Worm (Caenorhabditis elegans) whole organism, mixed stage, embryonic: ENCODE data around the gene lin-15A.
A peak's percentile ranks its signal among the peaks of the same experiment; 100 is the strongest.

Experiments
- M03D4.4 ChIP-seq: sonication (generic microtip); optimal IDR thresholded peaks from 2 replicates; lab custom pipeline; 2017; ENCODE audit warnings: mild to moderate bottlenecking, missing genetic modification characterization, missing compliant biosample characterization
- blmp-1 ChIP-seq: fragments of 150-350 bp; optimal IDR thresholded peaks from 2 replicates; lab custom pipeline; 2014; ENCODE audit warnings: missing biosample characterization, missing genetic modification characterization
- ceh-39 ChIP-seq: fragments of 150-350 bp; optimal IDR thresholded peaks from 2 replicates; lab custom pipeline; 2014; ENCODE audit warnings: missing biosample characterization, missing genetic modification characterization
- ceh-83 ChIP-seq: fragments of 200-800 bp; sonication (Bioruptor generic); optimal IDR thresholded peaks from 2 replicates; lab custom pipeline; 2018; ENCODE audit warnings: mild to moderate bottlenecking, missing genetic modification characterization, missing compliant biosample characterization
- ces-1 ChIP-seq: fragments of 150-350 bp; optimal IDR thresholded peaks from 2 replicates; lab custom pipeline; 2014; ENCODE audit warnings: missing biosample characterization, missing genetic modification reagents, missing genetic modification characterization
- cnd-1 ChIP-seq: fragments of 200-800 bp; sonication (Bioruptor generic); optimal IDR thresholded peaks from 2 replicates; lab custom pipeline; 2018; ENCODE audit warnings: mild to moderate bottlenecking, missing genetic modification characterization, missing compliant biosample characterization
- drap-1 ChIP-seq: fragments of 200-800 bp; sonication (Bioruptor generic); optimal IDR thresholded peaks from 3 replicates; lab custom pipeline; 2018; ENCODE audit warnings: mild to moderate bottlenecking, missing genetic modification characterization, missing compliant biosample characterization
- elt-1 ChIP-seq: sonication (generic microtip); optimal IDR thresholded peaks from 2 replicates; lab custom pipeline; 2017; ENCODE audit warnings: missing genetic modification characterization, mild to moderate bottlenecking, missing compliant biosample characterization, antibody characterized with exemption, moderate library complexity, borderline replicate concordance; ENCODE audit not compliant: insufficient read depth
- elt-3 ChIP-seq: fragments of 150-350 bp; optimal IDR thresholded peaks from 2 replicates; lab custom pipeline; 2014; ENCODE audit warnings: missing biosample characterization, missing genetic modification characterization
- flh-1 ChIP-seq: fragments of 200-800 bp; sonication (Bioruptor generic); optimal IDR thresholded peaks from 2 replicates; lab custom pipeline; 2018; ENCODE audit warnings: mild to moderate bottlenecking, missing genetic modification characterization, moderate library complexity, missing compliant biosample characterization
- hlh-1 ChIP-seq: fragments of 150-350 bp; optimal IDR thresholded peaks from 2 replicates; lab custom pipeline; 2014; ENCODE audit warnings: missing biosample characterization, missing genetic modification reagents, missing genetic modification characterization
- lin-32 ChIP-seq: fragments of 200-800 bp; sonication (Bioruptor generic); optimal IDR thresholded peaks from 2 replicates; lab custom pipeline; 2018; ENCODE audit warnings: mild to moderate bottlenecking, missing genetic modification characterization, missing compliant biosample characterization
- lsy-2 ChIP-seq: fragments of 150-350 bp; optimal IDR thresholded peaks from 2 replicates; lab custom pipeline; 2014; ENCODE audit warnings: missing biosample characterization, missing genetic modification characterization
- mab-5 ChIP-seq: fragments of 150-350 bp; optimal IDR thresholded peaks from 2 replicates; lab custom pipeline; 2014; ENCODE audit warnings: missing biosample characterization, missing genetic modification characterization
- mep-1 ChIP-seq: fragments of 150-350 bp; optimal IDR thresholded peaks from 2 replicates; lab custom pipeline; 2017; ENCODE audit warnings: missing biosample characterization, missing genetic modification reagents, missing genetic modification characterization, inconsistent platforms
- nhr-12 ChIP-seq: fragments of 150-350 bp; optimal IDR thresholded peaks from 2 replicates; lab custom pipeline; 2014; ENCODE audit warnings: missing biosample characterization, missing genetic modification characterization
- nhr-2 ChIP-seq: fragments of 150-350 bp; optimal IDR thresholded peaks from 2 replicates; lab custom pipeline; 2014; ENCODE audit warnings: missing biosample characterization, missing genetic modification characterization
- nhr-237 ChIP-seq: fragments of 150-350 bp; optimal IDR thresholded peaks from 2 replicates; lab custom pipeline; 2014; ENCODE audit warnings: missing biosample characterization, missing genetic modification characterization
- nhr-28 ChIP-seq: fragments of 150-350 bp; optimal IDR thresholded peaks from 2 replicates; lab custom pipeline; 2014; ENCODE audit warnings: missing biosample characterization, missing genetic modification characterization
- pha-4 ChIP-seq: fragments of 150-350 bp; optimal IDR thresholded peaks from 2 replicates; lab custom pipeline; 2018; ENCODE audit warnings: missing biosample characterization, missing genetic modification reagents, missing genetic modification characterization
- sem-2 ChIP-seq: fragments of 200-800 bp; sonication (Bioruptor generic); optimal IDR thresholded peaks from 2 replicates; lab custom pipeline; 2018; ENCODE audit warnings: mild to moderate bottlenecking, missing genetic modification characterization, missing compliant biosample characterization
- snpc-4 ChIP-seq: fragments of 150-350 bp; optimal IDR thresholded peaks from 2 replicates; lab custom pipeline; 2014; ENCODE audit warnings: missing biosample characterization, missing genetic modification characterization
- sptf-1 ChIP-seq: sonication (generic microtip); optimal IDR thresholded peaks from 2 replicates; lab custom pipeline; 2017; ENCODE audit warnings: mild to moderate bottlenecking, missing genetic modification characterization, moderate library complexity, missing compliant biosample characterization
- tbx-8 ChIP-seq: fragments of 200-800 bp; sonication (Bioruptor generic); optimal IDR thresholded peaks from 2 replicates; lab custom pipeline; 2018; ENCODE audit warnings: mild to moderate bottlenecking, missing genetic modification characterization, moderate library complexity, missing compliant biosample characterization
- unc-120 ChIP-seq: sonication (generic microtip); optimal IDR thresholded peaks from 2 replicates; lab custom pipeline; 2017; ENCODE audit warnings: missing genetic modification characterization, missing compliant biosample characterization; ENCODE audit not compliant: poor library complexity, severe bottlenecking
- unc-39 ChIP-seq: fragments of 150-350 bp; optimal IDR thresholded peaks from 2 replicates; lab custom pipeline; 2014; ENCODE audit warnings: missing biosample characterization, missing genetic modification characterization
- unc-62 ChIP-seq: fragments of 150-350 bp; optimal IDR thresholded peaks from 2 replicates; lab custom pipeline; 2014; ENCODE audit warnings: missing biosample characterization, missing genetic modification reagents, missing genetic modification characterization
- zip-8 ChIP-seq: fragments of 150-350 bp; optimal IDR thresholded peaks from 2 replicates; lab custom pipeline; 2014; ENCODE audit warnings: missing biosample characterization, missing genetic modification characterization
- ztf-11 ChIP-seq: fragments of 150-350 bp; optimal IDR thresholded peaks from 2 replicates; lab custom pipeline; 2014; ENCODE audit warnings: missing biosample characterization, missing genetic modification characterization

The lin-15A gene

DNA sequence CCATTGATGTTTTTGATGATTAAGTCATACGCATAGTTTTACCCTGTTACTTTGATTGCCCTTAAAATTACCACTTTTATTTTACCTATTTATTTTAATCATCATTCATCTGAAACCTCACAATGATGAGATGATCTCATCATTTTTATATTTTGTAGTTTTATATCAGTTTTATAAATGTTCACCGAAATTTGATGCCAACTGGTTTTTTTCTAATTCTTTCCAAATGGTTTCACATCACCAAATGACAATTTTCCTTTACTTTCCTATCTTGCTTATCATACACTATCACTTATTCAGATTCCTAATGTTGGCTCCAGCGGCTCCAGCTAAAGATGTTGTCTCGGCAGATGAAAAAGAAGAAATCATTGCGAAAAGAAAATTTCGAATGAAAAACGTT lies at the start of gene lin-15A:
lin-15A (plus strand) TSS at position 301 of the 400 bp plus-strand sequence.
- TF ChIP-seq mab-5 = no peak
- TF ChIP-seq drap-1 = no peak
- peak; percentile 42 for TF ChIP-seq blmp-1 (tag; lab: Kevin White, UChicago)
- no peak for TF ChIP-seq nhr-237 (tag; lab: Kevin White, UChicago)
- TF ChIP-seq lin-32 (GFP tag; lab: Kevin White, UChicago) = no peak
- TF ChIP-seq M03D4.4 (tag; lab: Kevin White, UChicago) = no peak
- TF ChIP-seq mep-1 (tag; lab: Kevin White, UChicago) = no peak
- TF ChIP-seq, all 35 proteins: peak for 1

DNA sequence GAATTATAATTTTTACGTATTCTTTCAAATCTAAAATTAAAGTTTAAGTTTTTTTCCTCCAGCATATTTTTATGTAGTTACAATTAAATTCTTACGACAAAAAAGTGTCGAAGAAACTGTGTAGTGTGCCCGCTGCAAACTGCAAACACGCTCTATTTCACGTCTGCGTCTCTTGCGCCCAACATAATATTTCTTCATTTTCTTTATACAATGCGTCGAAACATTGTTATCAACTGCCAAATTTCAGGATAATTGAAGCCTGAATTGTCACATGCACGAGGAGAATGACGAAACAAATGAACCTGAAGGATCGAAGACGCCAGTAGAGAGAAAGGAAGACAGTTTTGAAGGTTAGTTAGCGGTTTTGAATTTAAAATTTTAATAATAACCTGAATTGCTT lies 42.5 kb upstream of the lin-15A start, which contains the start of gene C03H12.1:
C03H12.1 (plus strand) TSS at position 206 of the 400 bp plus-strand sequence.
- TF ChIP-seq sem-2 (GFP tag; lab: Kevin White, UChicago) (no peak), nhr-28 (tag; lab: Kevin White, UChicago) (no peak), nhr-2 (no peak), lsy-2 (tag; lab: Kevin White, UChicago) (no peak), ztf-11 (tag; lab: Kevin White, UChicago) (no peak), flh-1 (GFP tag; lab: Kevin White, UChicago) (no peak), tbx-8 (GFP tag; lab: Kevin White, UChicago) (no peak), cnd-1 (no peak)

DNA sequence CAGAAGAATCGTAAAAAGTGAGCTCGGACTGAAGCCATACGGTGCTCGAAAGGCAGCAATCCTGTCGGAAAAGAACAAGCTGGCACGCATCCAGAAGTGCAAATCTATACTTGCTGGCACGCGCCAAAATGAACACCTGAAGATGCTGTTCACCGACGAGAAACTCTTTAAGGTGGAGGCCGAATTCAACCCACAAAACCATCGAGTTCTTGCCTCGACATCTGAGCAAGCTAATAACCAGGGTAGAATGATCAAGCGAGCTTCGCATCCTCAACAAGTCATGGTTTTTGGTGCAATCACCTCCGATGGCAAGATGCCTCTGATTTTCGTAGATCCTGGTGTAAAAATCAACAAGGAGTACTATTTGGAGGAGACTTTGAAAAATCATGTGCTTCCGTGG lies 38.3 kb upstream of the lin-15A start:
- TF ChIP-seq sem-2 (GFP tag; lab: Kevin White, UChicago) = no peak
- TF ChIP-seq drap-1 = no peak

DNA sequence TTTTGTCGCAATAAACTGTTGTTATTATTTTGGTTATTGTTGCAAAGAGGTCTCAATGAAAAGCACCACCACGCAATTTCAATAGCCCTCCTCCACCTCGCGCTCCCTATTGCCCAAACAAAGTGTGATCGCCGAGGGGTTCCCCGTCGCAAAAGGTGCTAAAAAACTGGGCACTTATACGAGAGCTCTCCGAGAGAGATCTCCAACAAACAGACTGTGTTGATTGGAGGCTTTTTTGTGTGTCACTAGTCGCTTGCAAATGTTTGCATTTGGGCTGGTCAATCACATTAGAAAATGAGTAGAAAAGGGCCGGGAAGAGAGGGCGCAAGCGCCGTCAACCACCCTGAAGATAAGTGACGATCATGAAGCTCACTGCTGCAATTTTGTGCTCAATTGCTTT lies 35.4 kb upstream of the lin-15A start, which contains the start of gene ZK662.2:
ZK662.2 (plus strand) TSS at position 301 of the 400 bp plus-strand sequence.
- TF ChIP-seq mab-5 = no peak
- TF ChIP-seq lsy-2 (tag; lab: Kevin White, UChicago) = no peak
- TF ChIP-seq unc-39 (tag; lab: Kevin White, UChicago) = no peak
- no peak for TF ChIP-seq lin-32 (GFP tag; lab: Kevin White, UChicago)
- TF ChIP-seq pha-4 (tag; lab: Kevin White, UChicago) = no peak
- no peak for TF ChIP-seq hlh-1
- no peak for TF ChIP-seq M03D4.4 (tag; lab: Kevin White, UChicago)
- no peak for TF ChIP-seq zip-8
- TF ChIP-seq snpc-4 (tag; lab: Kevin White, UChicago) = no peak
- TF ChIP-seq ceh-83 (GFP tag; lab: Kevin White, UChicago) = no peak
- TF ChIP-seq unc-62 (GFP tag; lab: Kevin White, UChicago) = no peak
- no peak for TF ChIP-seq ces-1 (GFP tag; lab: Kevin White, UChicago)
- TF ChIP-seq sem-2 (GFP tag; lab: Kevin White, UChicago) = no peak
- no peak for TF ChIP-seq sptf-1 (tag; lab: Kevin White, UChicago)

DNA sequence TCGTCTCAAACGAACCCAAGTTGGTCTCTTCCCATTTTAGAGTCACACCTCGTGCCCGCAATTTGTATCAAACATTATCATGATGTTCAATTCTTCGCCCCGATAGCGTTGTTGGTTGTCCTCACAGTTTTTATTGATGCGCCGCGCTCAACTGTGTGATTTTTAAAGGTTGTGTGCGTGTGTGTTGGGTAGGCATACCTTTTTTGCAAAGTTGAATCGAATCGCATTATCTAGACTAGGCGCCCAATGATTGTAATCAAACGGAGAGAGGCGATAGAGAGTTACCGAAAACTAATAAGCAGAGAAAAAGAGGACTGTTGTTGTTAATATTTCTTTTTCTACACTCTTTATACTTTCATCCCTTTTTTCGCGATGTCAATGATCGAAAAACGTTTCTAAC lies 31.5 kb upstream of the lin-15A start:
- no peak for TF ChIP-seq sptf-1 (tag; lab: Kevin White, UChicago)
- no peak for TF ChIP-seq ces-1 (GFP tag; lab: Kevin White, UChicago)
- no peak for TF ChIP-seq unc-120 (tag; lab: Kevin White, UChicago)
- no peak for TF ChIP-seq ztf-11 (tag; lab: Kevin White, UChicago)
- TF ChIP-seq lsy-2 (tag; lab: Kevin White, UChicago) = no peak
- no peak for TF ChIP-seq hlh-1
- TF ChIP-seq elt-3 (tag; lab: Kevin White, UChicago) = no peak
- no peak for TF ChIP-seq ceh-83 (GFP tag; lab: Kevin White, UChicago)
- TF ChIP-seq blmp-1 (tag; lab: Kevin White, UChicago) = no peak
- TF ChIP-seq cnd-1 = no peak
- TF ChIP-seq nhr-237 (tag; lab: Kevin White, UChicago) = no peak
- no peak for TF ChIP-seq nhr-28 (tag; lab: Kevin White, UChicago)
- no peak for TF ChIP-seq unc-39 (tag; lab: Kevin White, UChicago)
- no peak for TF ChIP-seq zip-8
- TF ChIP-seq drap-1 = no peak
- no peak for TF ChIP-seq ceh-39 (tag; lab: Kevin White, UChicago)
- TF ChIP-seq nhr-12 (tag; lab: Kevin White, UChicago) = no peak
- no peak for TF ChIP-seq lin-32 (GFP tag; lab: Kevin White, UChicago)

DNA sequence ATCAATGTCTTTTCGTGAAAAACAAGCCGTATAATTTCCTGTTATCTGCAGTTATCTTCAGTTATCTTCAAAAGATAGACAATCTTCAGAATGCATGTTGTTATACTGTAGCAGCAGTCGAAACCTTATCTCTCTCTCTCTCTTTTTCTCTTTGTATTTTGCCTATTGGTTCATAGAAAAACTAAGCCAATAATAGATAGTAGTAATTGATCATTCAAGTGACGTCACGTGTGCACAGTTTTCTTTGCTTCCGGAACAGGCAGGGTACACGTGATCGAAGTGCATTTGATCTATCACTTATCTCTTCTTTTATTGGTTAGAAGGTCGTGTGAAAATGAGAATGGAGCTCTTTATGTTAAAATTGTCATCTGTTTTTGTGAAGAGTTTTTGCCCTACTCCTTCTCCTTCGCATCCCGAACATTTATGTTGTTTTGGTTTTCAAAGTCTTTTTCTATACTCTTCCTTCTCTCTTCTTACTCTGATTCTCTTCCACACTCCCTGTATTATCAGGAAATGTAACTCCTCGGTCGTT lies 27.1 kb upstream of the lin-15A start:
- no peak for TF ChIP-seq nhr-28 (tag; lab: Kevin White, UChicago)
- peak; percentile 70 for TF ChIP-seq elt-1 (tag; lab: Kevin White, UChicago)
